Worm (Caenorhabditis elegans): ENCODE results near the gene npp-9.

ce11 chrIII:3360067-3360466, 44.2 kb downstream of the npp-9 start:
- TF ChIP-seq tbx-37 (GFP tag; conservative IDR thresholded peaks at IDR 0.05) (no peak), tbx-11 (GFP tag; IDR thresholded peaks at IDR 0.05) (no peak), hnd-1 (tag; optimal IDR thresholded peaks at IDR 0.05) (no peak), sea-1 (GFP tag; conservative IDR thresholded peaks at IDR 0.05) (no peak), hmbx-1 (tag; optimal IDR thresholded peaks at IDR 0.05) (no peak)

All from whole organism, early embryonic.